Fruit fly (Drosophila melanogaster) Kc167 (cell line): ENCODE data around the gene CG1309.

ENCODE experiments used
- Myc ChIP-seq: fragments of >200 bp; optimal IDR thresholded peaks from 2 replicates; lab custom pipeline; 2017; ENCODE audit warnings: missing external identifiers
- psq ChIP-seq: fragments of >200 bp; optimal IDR thresholded peaks from 2 replicates; lab custom pipeline; 2017; ENCODE audit warnings: missing external identifiers

- TF ChIP-seq Myc (lab: Kevin White, UChicago) (no peak), psq (lab: Kevin White, UChicago) (no peak)
Measured at dm6 chr3L:4229365-4229967, 29.8 kb upstream of the CG1309 start.
